Worm (Caenorhabditis elegans) whole organism, young adult: ENCODE data around the gene R04D3.3.

Source experiments
- F10E7.11 ChIP-seq: sonication (generic microtip); optimal IDR thresholded peaks from 2 replicates; lab custom pipeline; 2017; ENCODE audit warnings: mild to moderate bottlenecking, missing genetic modification characterization, moderate library complexity, missing compliant biosample characterization
- F23B12.7 ChIP-seq: sonication (generic microtip); optimal IDR thresholded peaks from 2 replicates; lab custom pipeline; 2017; ENCODE audit warnings: missing genetic modification characterization, mild to moderate bottlenecking, missing compliant biosample characterization, antibody characterized with exemption, moderate library complexity; ENCODE audit not compliant: insufficient read depth
- F33H1.4 ChIP-seq: fragments of 200-800 bp; sonication (Bioruptor generic); IDR thresholded peaks from 2 replicates; pipeline ENCODE4 v1.3.6; 2022; ENCODE audit warnings: missing genetic modification reagents, missing genetic modification characterization, missing compliant biosample characterization
- F55B11.4 ChIP-seq: sonication (generic microtip); optimal IDR thresholded peaks from 2 replicates; lab custom pipeline; 2016; ENCODE audit warnings: missing compliant biosample characterization, missing genetic modification characterization, borderline replicate concordance; ENCODE audit not compliant: insufficient read depth
- K11D2.4 ChIP-seq: fragments of 200-800 bp; sonication (Bioruptor generic); IDR thresholded peaks from 2 replicates; pipeline ENCODE4 v1.3.6; 2022; ENCODE audit warnings: missing genetic modification reagents, missing genetic modification characterization, missing compliant biosample characterization
- K12H6.12 ChIP-seq: fragments of 200-800 bp; sonication (Bioruptor generic); optimal IDR thresholded peaks from 2 replicates; lab custom pipeline; 2018; ENCODE audit warnings: mild to moderate bottlenecking, missing genetic modification characterization, missing compliant biosample characterization
- T07F8.4 ChIP-seq: sonication (generic microtip); optimal IDR thresholded peaks from 2 replicates; lab custom pipeline; 2016; ENCODE audit warnings: mild to moderate bottlenecking, missing genetic modification characterization, moderate library complexity, missing compliant biosample characterization
- Y56A3A.18 ChIP-seq: fragments of 200-800 bp; sonication (Bioruptor generic); IDR thresholded peaks from 2 replicates; pipeline ENCODE4 v1.3.6; 2022; ENCODE audit warnings: missing genetic modification reagents, missing genetic modification characterization, missing compliant biosample characterization
- Y95B8A.8 ChIP-seq: fragments of 200-800 bp; sonication (Bioruptor generic); IDR thresholded peaks from 2 replicates; pipeline ENCODE4 v1.3.6; 2022; ENCODE audit warnings: missing genetic modification reagents, missing genetic modification characterization, missing compliant biosample characterization
- akir-1 ChIP-seq: fragments of 200-800 bp; sonication (Bioruptor generic); optimal IDR thresholded peaks from 2 replicates; lab custom pipeline; 2018; ENCODE audit warnings: mild to moderate bottlenecking, missing genetic modification characterization, moderate library complexity, missing compliant biosample characterization
- atf-7 ChIP-seq: sonication (generic microtip); optimal IDR thresholded peaks from 2 replicates; lab custom pipeline; 2017; ENCODE audit warnings: mild to moderate bottlenecking, missing genetic modification characterization, missing compliant biosample characterization
- attf-3 ChIP-seq: fragments of 200-800 bp; sonication (Bioruptor generic); conservative IDR thresholded peaks from 2 replicates; pipeline ENCODE4 v1.3.6; 2022; ENCODE audit warnings: missing genetic modification reagents, missing genetic modification characterization, missing compliant biosample characterization
- attf-5 ChIP-seq: fragments of 200-800 bp; sonication (Bioruptor generic); optimal IDR thresholded peaks from 2 replicates; lab custom pipeline; 2018; ENCODE audit warnings: mild to moderate bottlenecking, missing genetic modification characterization, missing compliant biosample characterization
- ceh-40 ChIP-seq: fragments of 200-800 bp; sonication (Bioruptor generic); IDR thresholded peaks from 2 replicates; pipeline ENCODE4 v1.3.6; 2022; ENCODE audit warnings: missing genetic modification characterization, missing compliant biosample characterization
- dox-1 ChIP-seq: fragments of 200-800 bp; sonication (Bioruptor generic); IDR thresholded peaks from 2 replicates; pipeline ENCODE4 v1.3.6; 2022; ENCODE audit warnings: missing genetic modification reagents, missing genetic modification characterization, missing compliant biosample characterization
- dpl-1 ChIP-seq: fragments of 150-350 bp; optimal IDR thresholded peaks from 2 replicates; lab custom pipeline; 2014; ENCODE audit warnings: missing biosample characterization, missing genetic modification reagents, missing genetic modification characterization
- efl-1 ChIP-seq: fragments of 150-350 bp; optimal IDR thresholded peaks from 2 replicates; lab custom pipeline; 2014; ENCODE audit warnings: missing biosample characterization, missing genetic modification reagents, missing genetic modification characterization
- ekl-4 ChIP-seq: fragments of 200-800 bp; sonication (Bioruptor generic); IDR thresholded peaks from 2 replicates; pipeline ENCODE4 v1.3.6; 2022; ENCODE audit warnings: missing genetic modification reagents, missing genetic modification characterization, missing compliant biosample characterization
- ets-4 ChIP-seq: fragments of 200-800 bp; sonication (Bioruptor generic); optimal IDR thresholded peaks from 2 replicates; lab custom pipeline; 2018; ENCODE audit warnings: mild to moderate bottlenecking, missing genetic modification characterization, missing compliant biosample characterization
- let-526 ChIP-seq: fragments of 200-800 bp; sonication (Bioruptor generic); IDR thresholded peaks from 2 replicates; pipeline ENCODE4 v1.3.6; 2022; ENCODE audit warnings: missing genetic modification reagents, missing genetic modification characterization, missing compliant biosample characterization
- lin-26 ChIP-seq: fragments of 200-800 bp; sonication (Bioruptor generic); IDR thresholded peaks from 2 replicates; pipeline ENCODE4 v1.3.6; 2022; ENCODE audit warnings: missing genetic modification reagents, missing genetic modification characterization, missing compliant biosample characterization
- lin-40 ChIP-seq: sonication (generic microtip); optimal IDR thresholded peaks from 2 replicates; lab custom pipeline; 2016; ENCODE audit warnings: missing genetic modification characterization, mild to moderate bottlenecking, missing compliant biosample characterization, missing genotype, missing genetic modification reagents
- lir-1 ChIP-seq: fragments of 200-800 bp; sonication (Bioruptor generic); conservative IDR thresholded peaks from 2 replicates; pipeline ENCODE4 v1.3.6; 2022; ENCODE audit warnings: missing genetic modification reagents, missing genetic modification characterization, missing compliant biosample characterization
- madf-6 ChIP-seq: fragments of 200-800 bp; sonication (Bioruptor generic); IDR thresholded peaks from 2 replicates; pipeline ENCODE4 v1.3.6; 2022; ENCODE audit warnings: missing genetic modification reagents, missing genetic modification characterization, missing compliant biosample characterization
- mcd-1 ChIP-seq: fragments of 200-800 bp; sonication (Bioruptor generic); IDR thresholded peaks from 2 replicates; pipeline ENCODE4 v1.3.6; 2022; ENCODE audit warnings: missing genetic modification reagents, missing genetic modification characterization, missing compliant biosample characterization
- nhr-80 ChIP-seq: sonication (generic microtip); optimal IDR thresholded peaks from 2 replicates; lab custom pipeline; 2016; ENCODE audit warnings: missing genetic modification characterization, missing compliant biosample characterization
- pbrm-1 ChIP-seq: fragments of 200-800 bp; sonication (Bioruptor generic); IDR thresholded peaks from 2 replicates; pipeline ENCODE4 v1.3.6; 2022; ENCODE audit warnings: missing genetic modification reagents, missing genetic modification characterization, missing compliant biosample characterization
- rcor-1 ChIP-seq: fragments of 200-800 bp; sonication (Bioruptor generic); IDR thresholded peaks from 2 replicates; pipeline ENCODE4 v1.3.6; 2022; ENCODE audit warnings: missing genetic modification reagents, missing genetic modification characterization, missing compliant biosample characterization
- rec-8 ChIP-seq, 2 experiments: sonication (generic microtip); optimal IDR thresholded peaks; 2 replicates each; lab custom pipeline; 2016; ENCODE audit warnings: mild to moderate bottlenecking in 2 of 2, missing genetic modification characterization in 2 of 2, missing genetic modification reagents in 2 of 2, missing genotype in 2 of 2, missing biosample characterization in 1 of 2, missing compliant biosample characterization in 1 of 2, moderate library complexity in 1 of 2
- rpc-1 ChIP-seq, 2 experiments: fragments of 150-350 bp in 1 of 2; sonication (generic microtip) in 1 of 2; optimal IDR thresholded peaks; 2 replicates each; lab custom pipeline; 2014 to 2018; ENCODE audit warnings: missing biosample characterization in 1 of 2, missing genetic modification characterization in 1 of 2, missing genetic modification reagents in 1 of 2, missing genotype in 1 of 2
- sdz-38 ChIP-seq: sonication (generic microtip); optimal IDR thresholded peaks from 2 replicates; lab custom pipeline; 2016; ENCODE audit warnings: missing genotype, missing genetic modification characterization, missing compliant biosample characterization
- snpc-4 ChIP-seq, 5 experiments: fragments of 150-350 bp in 1 of 5; sonication (generic microtip) in 4 of 5; optimal IDR thresholded peaks; 2 replicates each; lab custom pipeline; 2014 to 2018; ENCODE audit warnings: missing genetic modification characterization in 5 of 5, missing biosample characterization in 3 of 5, antibody characterized with exemption in 2 of 5, mild to moderate bottlenecking in 2 of 5, missing compliant biosample characterization in 2 of 5, missing genotype in 2 of 5, moderate library complexity in 2 of 5, missing genetic modification reagents in 1 of 5
- somi-1 ChIP-seq: fragments of 200-800 bp; sonication (Bioruptor generic); optimal IDR thresholded peaks from 2 replicates; lab custom pipeline; 2018; ENCODE audit warnings: mild to moderate bottlenecking, missing genetic modification characterization, missing compliant biosample characterization
- ztf-25 ChIP-seq: fragments of 200-800 bp; sonication (Bioruptor generic); IDR thresholded peaks from 2 replicates; pipeline ENCODE4 v1.3.6; 2022; ENCODE audit warnings: missing genetic modification reagents, missing genetic modification characterization, missing compliant biosample characterization
- ztf-28 ChIP-seq: fragments of 200-800 bp; sonication (Bioruptor generic); IDR thresholded peaks from 2 replicates; pipeline ENCODE4 v1.3.6; 2022; ENCODE audit warnings: missing genetic modification reagents, missing genetic modification characterization, missing compliant biosample characterization
- ztf-6 ChIP-seq: fragments of 200-800 bp; sonication (Bioruptor generic); IDR thresholded peaks from 2 replicates; pipeline ENCODE4 v1.3.6; 2022; ENCODE audit warnings: missing genetic modification reagents, missing genetic modification characterization, missing compliant biosample characterization

R04D3.3 gene

DNA sequence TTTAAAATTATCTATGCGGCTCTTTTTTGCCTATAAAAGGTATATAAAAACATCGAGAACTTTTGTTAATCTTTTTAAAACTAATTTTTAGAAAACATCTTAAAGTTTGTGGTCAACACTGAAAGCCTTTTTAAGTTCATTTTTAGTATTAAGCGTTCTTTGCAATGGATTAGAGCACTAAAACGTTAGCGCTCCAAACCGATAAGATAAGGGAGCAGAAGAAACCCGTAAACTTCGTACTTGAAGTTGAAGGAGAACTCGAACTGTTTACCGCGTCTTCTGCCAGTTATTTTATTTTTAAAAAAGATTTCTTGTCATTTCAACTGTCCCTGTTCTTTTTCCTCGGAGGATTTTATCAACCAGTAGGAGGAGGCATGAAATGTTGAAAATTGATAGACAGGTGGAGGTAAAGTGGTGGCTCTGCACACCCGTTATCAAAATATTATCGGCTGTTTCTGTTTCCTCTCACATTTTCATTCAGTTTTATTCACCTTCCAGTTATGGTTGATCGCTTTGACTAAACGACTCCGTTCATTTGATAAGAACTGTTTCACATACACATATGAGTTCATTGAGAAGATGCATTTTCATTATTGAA, 48.7 kb upstream of the R04D3.3 start (continued):
- TF ChIP-seq F10E7.11: no peak
- no peak for TF ChIP-seq ztf-28

DNA sequence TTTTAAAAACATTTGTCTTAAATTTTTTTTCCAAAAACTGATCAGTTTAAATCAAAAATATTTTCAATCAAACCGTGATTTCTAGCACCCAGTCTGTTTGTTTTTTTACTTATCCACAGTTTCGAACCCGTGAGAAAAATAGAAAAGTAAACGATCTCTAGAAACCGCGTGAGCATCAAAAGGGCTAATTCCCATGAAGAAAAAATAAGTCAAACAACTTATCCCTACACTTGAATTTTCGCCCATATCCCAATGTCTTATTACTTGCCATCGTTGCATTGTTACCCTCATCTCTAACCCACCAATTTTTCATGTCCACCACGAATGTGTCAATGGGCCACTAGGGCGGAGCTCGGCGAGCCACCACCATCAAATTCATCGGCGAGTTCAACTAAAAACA, 47.3 kb upstream of the R04D3.3 start, which contains the start of gene ptr-24:
TSS of gene ptr-24 (plus strand) at position 301 of the 400 bp plus-strand sequence.
- TF ChIP-seq K12H6.12 (tag; lab: Kevin White, UChicago) (no peak), rcor-1 (GFP tag; lab: Robert Waterston, UW) (no peak), ztf-6 (GFP tag; lab: Robert Waterston, UW) (no peak), ceh-40 (GFP tag; lab: Robert Waterston, UW) (no peak), efl-1 (GFP tag; lab: Kevin White, UChicago) (no peak), T07F8.4 (tag; lab: Kevin White, UChicago) (no peak), F55B11.4 (tag; lab: Kevin White, UChicago) (no peak), madf-6 (GFP tag; lab: Robert Waterston, UW) (no peak), attf-3 (GFP tag; lab: Robert Waterston, UW) (no peak), Y56A3A.18 (GFP tag; lab: Robert Waterston, UW) (no peak)

DNA sequence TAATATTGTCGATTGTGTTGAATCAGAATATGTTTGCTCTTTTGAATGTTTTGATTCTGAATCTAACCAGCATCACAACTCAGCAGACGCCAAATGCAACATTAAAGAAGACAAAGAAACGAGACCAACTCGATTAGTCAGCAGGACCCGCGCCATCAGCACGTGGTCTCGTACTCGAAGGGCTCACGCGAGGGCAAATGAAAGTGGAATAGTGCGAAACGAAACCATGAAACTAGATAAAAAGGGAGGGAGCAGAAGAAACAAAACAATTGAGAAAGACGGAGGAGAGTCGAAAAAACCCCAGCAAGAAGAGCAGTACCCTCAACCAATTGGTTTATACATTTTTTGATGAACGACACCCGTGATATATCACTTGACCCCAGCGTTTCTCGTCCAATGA, 46.6 kb upstream of the R04D3.3 start:
- TF ChIP-seq pbrm-1: 0 out of 2 replicates have a peak, but pooled peaks have one; percentile 19
- TF ChIP-seq atf-7 (tag; lab: Kevin White, UChicago): no peak
- no peak for TF ChIP-seq lin-26 (GFP tag; lab: Robert Waterston, UW)
- no peak for TF ChIP-seq ceh-40 (GFP tag; lab: Robert Waterston, UW)
- no peak for TF ChIP-seq F33H1.4 (GFP tag; lab: Robert Waterston, UW)

DNA sequence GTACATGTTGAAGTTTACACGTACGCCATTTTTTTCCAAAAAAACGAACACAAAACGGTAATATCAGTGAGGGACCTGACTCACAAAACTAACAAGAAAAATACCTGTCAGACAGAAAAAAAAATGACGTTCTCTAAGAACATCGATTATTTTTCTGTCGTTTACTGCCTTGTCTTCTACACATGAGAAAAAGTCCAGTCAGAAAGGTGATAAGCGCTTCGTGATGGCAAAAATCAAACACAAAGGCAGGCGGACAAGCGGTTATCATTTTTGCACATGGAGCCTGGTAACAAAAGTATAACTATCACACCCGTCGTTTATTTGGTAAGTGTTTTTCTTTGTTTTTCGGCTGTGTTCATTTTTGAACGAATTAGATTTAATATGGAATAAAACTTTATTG, 43.4 kb upstream of the R04D3.3 start, which contains the start of gene F46G10.4:
TSS of gene F46G10.4 (plus strand) at position 212 of the 400 bp plus-strand sequence.
- TF ChIP-seq nhr-80 (peak; percentile 91), rec-8 (tag; optimal IDR thresholded peaks at IDR 0.05; lab: Kevin White, UChicago) (no peak)

DNA sequence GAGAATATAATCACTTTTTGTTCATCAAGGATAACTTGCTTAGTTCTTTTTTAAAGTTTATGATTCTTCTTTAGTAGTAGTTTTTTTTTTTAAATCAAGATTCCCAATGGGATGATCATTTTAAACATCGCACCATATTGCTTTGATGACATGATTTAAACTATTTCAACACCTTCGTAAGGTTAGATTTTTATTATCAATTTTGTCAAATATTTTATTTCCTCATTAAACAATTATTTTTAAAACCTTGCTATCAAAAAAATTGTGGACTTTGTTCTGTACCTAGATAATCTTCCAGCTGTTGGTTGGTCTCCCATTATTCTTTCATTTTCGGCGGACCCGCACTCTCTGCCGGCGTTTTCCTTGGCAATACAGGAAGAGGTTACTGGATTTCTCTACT, 41.0 kb upstream of the R04D3.3 start, which contains the start of gene sir-2.3:
TSS of gene sir-2.3 (plus strand) at position 301 of the 400 bp plus-strand sequence.
- TF ChIP-seq lir-1 (GFP tag; lab: Robert Waterston, UW) (no peak), ekl-4 (GFP tag; lab: Robert Waterston, UW) (no peak), Y56A3A.18 (GFP tag; lab: Robert Waterston, UW) (no peak), ets-4 (no peak), akir-1 (GFP tag; lab: Kevin White, UChicago) (no peak)
- TF ChIP-seq, all 124 proteins: peak for 0

DNA sequence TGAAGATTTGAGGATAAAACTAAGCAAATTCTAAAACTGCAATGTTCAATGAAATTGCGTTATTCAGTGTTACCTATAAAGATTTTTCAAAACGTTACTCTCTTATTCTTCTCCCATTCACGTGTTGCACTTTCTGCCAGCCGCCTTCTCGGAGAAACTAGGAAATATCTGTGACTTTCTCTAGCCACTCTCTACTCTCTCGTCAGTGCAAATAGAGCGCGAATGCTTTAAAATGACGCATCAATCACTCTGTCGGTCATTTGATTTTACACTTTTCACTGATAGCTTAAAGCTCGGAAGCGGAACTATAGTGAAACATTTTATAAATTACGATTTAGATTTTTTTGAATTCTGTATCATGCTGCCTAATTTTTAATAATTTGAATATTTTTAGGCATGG, 38.4 kb upstream of the R04D3.3 start:
- no peak for TF ChIP-seq ztf-25 (GFP tag; lab: Robert Waterston, UW)
- TF ChIP-seq somi-1 (GFP tag; lab: Kevin White, UChicago): peak; percentile 54
- 0 out of 2 replicates have a peak, but pooled peaks have one; percentile 13 for TF ChIP-seq ekl-4 (GFP tag; lab: Robert Waterston, UW)
- no peak for TF ChIP-seq snpc-4 (GFP tag; optimal IDR thresholded peaks at IDR 0.05; lab: Kevin White, UChicago)
- no peak for TF ChIP-seq snpc-4 (tag; optimal IDR thresholded peaks at IDR 0.05; lab: Kevin White, UChicago)
- no peak for TF ChIP-seq ceh-40 (GFP tag; lab: Robert Waterston, UW)
- TF ChIP-seq rpc-1 (optimal IDR thresholded peaks at IDR 0.05; lab: Kevin White, UChicago): no peak
- no peak for TF ChIP-seq rpc-1 (tag; optimal IDR thresholded peaks at IDR 0.05; lab: Kevin White, UChicago)
- TF ChIP-seq attf-5 (GFP tag; lab: Kevin White, UChicago): peak; percentile 62
- 0 out of 2 replicates have a peak, but pooled peaks have one; percentile 23 for TF ChIP-seq dox-1 (GFP tag; lab: Robert Waterston, UW)
- TF ChIP-seq dpl-1 (GFP tag; lab: Kevin White, UChicago): no peak
- no peak for TF ChIP-seq T07F8.4 (tag; lab: Kevin White, UChicago)
- TF ChIP-seq lin-40 (tag; lab: Kevin White, UChicago): peak; percentile 45
- no peak for TF ChIP-seq Y95B8A.8 (GFP tag; lab: Robert Waterston, UW)
- peak; percentile 45 for TF ChIP-seq K12H6.12 (tag; lab: Kevin White, UChicago)
- TF ChIP-seq ztf-6 (GFP tag; lab: Robert Waterston, UW): no peak
- TF ChIP-seq sdz-38 (tag; lab: Kevin White, UChicago): no peak
- no peak for TF ChIP-seq let-526
- 0 out of 2 replicates have a peak, but pooled peaks have one; percentile 32 for TF ChIP-seq K11D2.4 (GFP tag; lab: Robert Waterston, UW)
- TF ChIP-seq mcd-1 (GFP tag; lab: Robert Waterston, UW): peak; percentile 76
- peak; percentile 18 for TF ChIP-seq F23B12.7 (tag; lab: Kevin White, UChicago)
- TF ChIP-seq Y56A3A.18 (GFP tag; lab: Robert Waterston, UW): no peak
